Worm (Caenorhabditis elegans) whole organism, early embryonic: ENCODE results near the gene C02F5.13.

Source experiments
- B0310.2 ChIP-seq: sonication (generic microtip); optimal IDR thresholded peaks from 2 replicates; lab custom pipeline; 2016; ENCODE audit warnings: mild to moderate bottlenecking, missing genetic modification characterization, missing compliant biosample characterization
- F13C5.2 ChIP-seq: sonication (generic microtip); optimal IDR thresholded peaks from 2 replicates; lab custom pipeline; 2017; ENCODE audit warnings: mild to moderate bottlenecking, missing genetic modification characterization, inconsistent platforms, missing compliant biosample characterization
- aly-1 ChIP-seq: sonication (generic microtip); optimal IDR thresholded peaks from 2 replicates; lab custom pipeline; 2016; ENCODE audit warnings: missing genetic modification characterization, missing compliant biosample characterization
- ama-1 ChIP-seq: fragments of 150-350 bp; optimal IDR thresholded peaks from 2 replicates; lab custom pipeline; 2014
- ceh-13 ChIP-seq: fragments of 200-800 bp; sonication (Bioruptor generic); optimal IDR thresholded peaks from 2 replicates; lab custom pipeline; 2018; ENCODE audit warnings: mild to moderate bottlenecking, missing genetic modification characterization, missing compliant biosample characterization
- ceh-36 ChIP-seq: sonication (generic microtip); optimal IDR thresholded peaks from 2 replicates; lab custom pipeline; 2016; ENCODE audit warnings: missing genetic modification characterization, inconsistent platforms, missing compliant biosample characterization
- ets-7 ChIP-seq: sonication (generic microtip); optimal IDR thresholded peaks from 2 replicates; lab custom pipeline; 2016; ENCODE audit warnings: missing genotype, missing genetic modification characterization, missing compliant biosample characterization
- flt-1 ChIP-seq: fragments of 200-800 bp; sonication (Bioruptor generic); IDR thresholded peaks from 2 replicates; pipeline ENCODE4 v1.3.6; 2022; ENCODE audit warnings: missing genetic modification characterization, missing compliant biosample characterization
- hmbx-1 ChIP-seq: sonication (generic microtip); optimal IDR thresholded peaks from 2 replicates; lab custom pipeline; 2016; ENCODE audit warnings: mild to moderate bottlenecking, missing genetic modification characterization, missing compliant biosample characterization
- hmg-4 ChIP-seq: fragments of 200-800 bp; sonication (Bioruptor generic); optimal IDR thresholded peaks from 2 replicates; lab custom pipeline; 2018; ENCODE audit warnings: mild to moderate bottlenecking, missing genetic modification characterization, missing compliant biosample characterization
- hnd-1 ChIP-seq: sonication (generic microtip); optimal IDR thresholded peaks from 2 replicates; lab custom pipeline; 2016; ENCODE audit warnings: missing genetic modification characterization, missing compliant biosample characterization
- pes-1 ChIP-seq: fragments of 200-800 bp; sonication (Bioruptor generic); IDR thresholded peaks from 2 replicates; pipeline ENCODE4 v1.3.6; 2022; ENCODE audit warnings: missing genetic modification reagents, missing genetic modification characterization, missing compliant biosample characterization
- scrt-1 ChIP-seq: fragments of 200-800 bp; sonication (Bioruptor generic); IDR thresholded peaks from 2 replicates; pipeline ENCODE4 v1.3.6; 2022; ENCODE audit warnings: missing genetic modification characterization, missing compliant biosample characterization
- sea-1 ChIP-seq: fragments of 200-800 bp; sonication (Bioruptor generic); conservative IDR thresholded peaks from 2 replicates; pipeline ENCODE4 v1.3.6; 2022; ENCODE audit warnings: missing genetic modification characterization, missing compliant biosample characterization
- tbx-11 ChIP-seq: fragments of 200-800 bp; sonication (Bioruptor generic); IDR thresholded peaks from 2 replicates; pipeline ENCODE4 v1.3.6; 2022; ENCODE audit warnings: missing genetic modification characterization, missing compliant biosample characterization
- tbx-37 ChIP-seq: fragments of 200-800 bp; sonication (Bioruptor generic); conservative IDR thresholded peaks from 2 replicates; pipeline ENCODE4 v1.3.6; 2022; ENCODE audit warnings: missing genetic modification reagents, missing genetic modification characterization, missing compliant biosample characterization
- tra-4 ChIP-seq: sonication (generic microtip); optimal IDR thresholded peaks from 2 replicates; lab custom pipeline; 2017; ENCODE audit warnings: missing genetic modification characterization, missing compliant biosample characterization

Gene C02F5.13

DNA sequence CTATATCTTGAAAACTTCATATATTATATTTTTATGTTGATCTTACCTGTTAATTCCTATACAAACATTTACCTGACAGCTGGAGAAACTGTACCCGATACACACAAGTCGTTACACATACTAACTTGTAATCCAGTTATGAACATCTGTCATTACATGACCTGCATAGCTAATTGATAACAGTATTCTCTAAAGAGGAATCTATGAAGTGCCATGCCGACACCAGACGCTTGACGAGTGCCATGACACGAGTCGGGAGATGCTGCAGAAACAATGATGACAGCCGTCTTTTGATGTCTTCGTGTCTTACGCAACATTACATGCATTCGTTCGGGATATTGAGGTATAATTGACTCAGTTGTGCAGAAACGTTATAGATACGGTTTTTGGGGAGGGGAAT is 27.1 kb upstream of the C02F5.13 start:
- no peak for TF ChIP-seq aly-1 (tag; lab: Kevin White, UChicago)
- TF ChIP-seq sea-1 (GFP tag; lab: Robert Waterston, UW): no peak
- no peak for TF ChIP-seq tbx-37 (GFP tag; lab: Robert Waterston, UW)
- no peak for TF ChIP-seq ets-7 (tag; lab: Kevin White, UChicago)
- TF ChIP-seq B0310.2 (tag; lab: Kevin White, UChicago): no peak
- no peak for TF ChIP-seq hnd-1 (tag; lab: Kevin White, UChicago)
- TF ChIP-seq tbx-11 (GFP tag; lab: Robert Waterston, UW): no peak
- no peak for TF ChIP-seq tra-4 (tag; lab: Kevin White, UChicago)
- TF ChIP-seq F13C5.2: no peak
- no peak for TF ChIP-seq ceh-36 (tag; lab: Kevin White, UChicago)
- TF ChIP-seq hmbx-1 (tag; lab: Kevin White, UChicago): no peak
- TF ChIP-seq ama-1 (lab: Kevin White, UChicago): no peak
- TF ChIP-seq hmg-4: no peak

DNA sequence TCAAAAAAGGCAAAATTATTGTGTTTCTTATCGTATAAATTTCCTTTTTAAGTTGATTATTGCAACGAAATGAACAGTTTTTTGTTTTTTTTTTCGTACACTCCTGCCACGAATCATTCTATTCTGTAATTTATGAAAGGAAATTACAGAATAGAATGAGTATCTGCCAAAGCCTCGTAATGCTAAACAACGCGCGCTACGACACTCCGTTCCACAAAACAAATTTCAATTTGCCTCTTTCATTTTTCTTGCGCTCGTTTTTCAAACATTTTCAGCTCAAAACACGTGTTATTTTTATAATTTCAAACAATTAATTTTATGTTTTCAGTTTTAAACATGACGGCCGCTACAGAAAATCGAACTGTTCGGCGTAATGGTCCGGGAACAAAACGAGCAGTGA is 22.4 kb upstream of the C02F5.13 start, which contains the start of gene mob-4:
Gene mob-4 (plus strand): TSS at position 329 of the 400 bp plus-strand sequence.
- TF ChIP-seq F13C5.2 (no peak), aly-1 (tag; lab: Kevin White, UChicago) (no peak), hmg-4 (no peak), hnd-1 (tag; lab: Kevin White, UChicago) (no peak), tbx-37 (GFP tag; lab: Robert Waterston, UW) (no peak), ceh-13 (GFP tag; lab: Kevin White, UChicago) (no peak), ama-1 (lab: Kevin White, UChicago) (no peak), hmbx-1 (tag; lab: Kevin White, UChicago) (no peak), B0310.2 (tag; lab: Kevin White, UChicago) (no peak), sea-1 (GFP tag; lab: Robert Waterston, UW) (no peak), tra-4 (tag; lab: Kevin White, UChicago) (no peak)

DNA sequence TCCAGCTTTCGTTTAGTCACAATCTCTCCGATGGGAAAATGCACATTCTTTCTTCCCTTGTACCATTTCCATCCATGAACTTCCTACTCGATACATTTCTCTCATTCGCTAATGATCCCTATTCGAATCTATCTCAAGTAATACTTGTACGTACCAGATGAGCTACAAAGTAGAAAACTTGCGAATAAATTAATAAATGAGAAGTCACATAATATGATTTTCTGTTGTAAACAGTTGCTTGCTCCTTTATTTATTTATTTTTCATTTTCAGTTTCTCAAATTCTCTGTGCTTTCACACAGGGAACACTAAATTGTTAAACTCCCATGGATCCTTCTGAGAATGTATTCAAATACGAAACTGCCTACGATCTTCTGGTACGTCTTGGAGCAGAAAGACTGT is 21.0 kb upstream of the C02F5.13 start, which contains the start of gene rfs-1:
Gene rfs-1 (plus strand): TSS at position 301 of the 400 bp plus-strand sequence.
- TF ChIP-seq F13C5.2 (no peak), tra-4 (tag; lab: Kevin White, UChicago) (no peak), tbx-37 (GFP tag; lab: Robert Waterston, UW) (no peak), ama-1 (lab: Kevin White, UChicago) (no peak), tbx-11 (GFP tag; lab: Robert Waterston, UW) (no peak), flt-1 (GFP tag; lab: Robert Waterston, UW) (no peak), B0310.2 (tag; lab: Kevin White, UChicago) (no peak), aly-1 (tag; lab: Kevin White, UChicago) (no peak), ceh-13 (GFP tag; lab: Kevin White, UChicago) (no peak)

DNA sequence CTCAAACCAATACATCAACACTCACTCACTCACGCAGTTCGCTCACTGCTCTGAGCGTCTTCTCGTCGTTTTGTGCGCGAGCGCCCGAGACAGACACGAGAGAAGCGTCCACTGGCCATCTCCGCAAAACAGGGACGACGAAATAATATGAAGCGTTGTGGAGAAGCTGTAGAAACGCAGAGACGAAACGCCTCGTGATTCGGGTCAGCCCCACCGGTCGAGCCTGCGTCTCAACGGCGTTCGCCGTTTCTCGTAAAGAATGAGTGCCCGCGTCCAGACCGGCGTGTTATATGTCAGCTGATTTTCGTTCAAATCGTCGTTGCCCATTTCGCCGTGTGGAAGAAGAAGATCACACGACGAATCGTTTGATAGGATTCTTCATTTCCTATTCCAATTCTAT is 19.6 kb upstream of the C02F5.13 start, which contains the start of gene fbxl-1:
Gene fbxl-1 (plus strand): TSS at position 320 of the 400 bp plus-strand sequence.
- no peak for TF ChIP-seq ama-1 (lab: Kevin White, UChicago)
- TF ChIP-seq ceh-13 (GFP tag; lab: Kevin White, UChicago): no peak
- TF ChIP-seq F13C5.2: peak; percentile 10

DNA sequence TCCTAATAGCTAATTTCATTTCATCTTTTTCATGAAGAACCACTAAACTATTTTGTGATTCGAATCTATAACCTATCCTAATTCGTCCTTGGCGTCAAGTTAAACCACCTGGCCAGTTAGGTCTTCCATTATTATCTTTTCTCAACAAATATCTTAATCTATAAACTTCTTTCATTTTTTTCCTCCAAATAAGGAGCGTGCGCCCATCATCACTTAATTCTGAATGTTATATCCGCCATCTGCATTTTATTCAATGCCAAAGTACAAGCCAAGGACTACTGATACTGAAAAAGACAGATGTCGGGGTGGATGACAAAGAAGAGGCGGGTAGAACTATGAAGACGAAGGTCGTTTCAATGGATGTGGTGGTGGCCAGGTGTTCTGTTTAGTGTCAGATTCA is 18.2 kb upstream of the C02F5.13 start:
- TF ChIP-seq flt-1 (GFP tag; lab: Robert Waterston, UW): no peak

DNA sequence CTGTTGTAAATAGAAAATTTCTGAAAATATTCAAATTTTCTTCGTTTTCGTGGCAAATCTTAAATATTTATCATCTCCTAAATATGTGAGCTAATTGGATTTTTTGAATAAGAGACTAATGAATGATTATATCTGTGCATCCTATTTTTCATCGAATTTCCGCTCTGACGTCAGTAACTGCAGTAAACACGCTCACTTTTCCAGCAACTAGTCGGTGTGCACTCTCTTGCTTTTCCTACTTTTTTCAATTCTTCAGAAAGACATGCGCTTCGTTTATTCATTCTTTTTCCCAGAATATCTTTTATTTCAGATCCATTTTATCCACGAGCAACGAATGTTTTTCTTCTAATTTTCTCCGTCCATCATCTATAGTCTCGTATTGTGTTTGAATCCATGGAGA is 17.7 kb upstream of the C02F5.13 start:
- TF ChIP-seq ceh-36 (tag; lab: Kevin White, UChicago) (no peak), aly-1 (tag; lab: Kevin White, UChicago) (no peak), pes-1 (no peak), hmbx-1 (tag; lab: Kevin White, UChicago) (no peak), flt-1 (GFP tag; lab: Robert Waterston, UW) (no peak), B0310.2 (tag; lab: Kevin White, UChicago) (no peak), ama-1 (lab: Kevin White, UChicago) (no peak), hnd-1 (tag; lab: Kevin White, UChicago) (no peak), scrt-1 (GFP tag; lab: Robert Waterston, UW) (no peak), sea-1 (GFP tag; lab: Robert Waterston, UW) (no peak), tbx-11 (GFP tag; lab: Robert Waterston, UW) (no peak), tbx-37 (GFP tag; lab: Robert Waterston, UW) (no peak), tra-4 (tag; lab: Kevin White, UChicago) (no peak)

DNA sequence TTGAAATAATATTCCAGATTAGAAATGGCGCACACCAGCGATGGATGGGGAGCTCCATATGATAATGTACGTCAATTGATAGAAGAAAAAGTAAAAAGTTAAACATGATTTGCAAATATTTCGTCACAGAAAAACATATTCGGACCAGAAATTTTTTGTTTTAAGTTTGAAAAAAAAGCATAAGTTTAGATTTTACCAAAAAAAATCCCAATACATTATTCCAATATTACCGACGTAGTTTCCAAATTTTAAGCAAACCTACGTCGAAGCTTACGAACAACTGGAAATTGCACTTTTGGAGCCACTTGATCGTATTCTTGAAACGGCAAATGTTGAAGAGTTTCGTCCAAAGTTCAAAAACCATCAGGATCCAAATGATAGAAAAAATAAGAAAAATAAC is 14.5 kb upstream of the C02F5.13 start, which contains the start of gene henn-1:
Gene henn-1 (plus strand): TSS at position 18 of the 400 bp plus-strand sequence.
- TF ChIP-seq tra-4 (tag; lab: Kevin White, UChicago) (no peak), hmg-4 (no peak), tbx-37 (GFP tag; lab: Robert Waterston, UW) (no peak), ama-1 (lab: Kevin White, UChicago) (no peak)

DNA sequence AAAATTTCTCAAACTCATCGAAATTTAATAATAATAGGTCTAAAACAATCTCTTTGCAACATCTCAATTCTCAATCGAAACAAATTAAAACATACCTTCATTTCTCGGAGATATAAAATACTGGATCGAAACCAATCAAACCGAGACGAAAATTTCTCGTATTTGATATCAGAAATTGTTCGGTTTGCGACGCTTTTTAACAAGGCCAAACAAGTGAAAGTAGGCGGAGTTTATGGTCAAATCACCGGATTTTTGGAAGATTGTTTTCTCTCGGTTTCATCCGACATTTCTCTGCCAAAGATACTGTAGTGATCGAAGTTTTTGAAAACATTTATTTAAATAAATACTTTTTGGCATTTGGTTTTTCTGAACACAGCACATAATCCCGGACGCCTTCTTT is 11.8 kb upstream of the C02F5.13 start, which contains the start of gene C02F5.14:
Gene C02F5.14 (minus strand): TSS at position 157 of the 400 bp plus-strand sequence.
- TF ChIP-seq tbx-11 (GFP tag; lab: Robert Waterston, UW) (no peak), ets-7 (tag; lab: Kevin White, UChicago) (no peak), aly-1 (tag; lab: Kevin White, UChicago) (no peak), hmbx-1 (tag; lab: Kevin White, UChicago) (no peak), ceh-36 (tag; lab: Kevin White, UChicago) (no peak), tbx-37 (GFP tag; lab: Robert Waterston, UW) (no peak), flt-1 (GFP tag; lab: Robert Waterston, UW) (no peak), tra-4 (tag; lab: Kevin White, UChicago) (no peak), ama-1 (lab: Kevin White, UChicago) (no peak), B0310.2 (tag; lab: Kevin White, UChicago) (no peak), hmg-4 (no peak), scrt-1 (GFP tag; lab: Robert Waterston, UW) (no peak), sea-1 (GFP tag; lab: Robert Waterston, UW) (no peak), hnd-1 (tag; lab: Kevin White, UChicago) (no peak), pes-1 (no peak), ceh-13 (GFP tag; lab: Kevin White, UChicago) (no peak), F13C5.2 (no peak)
